Fruit fly (Drosophila melanogaster): ENCODE measurements around the gene CG6418.

Gene CG6418

DNA sequence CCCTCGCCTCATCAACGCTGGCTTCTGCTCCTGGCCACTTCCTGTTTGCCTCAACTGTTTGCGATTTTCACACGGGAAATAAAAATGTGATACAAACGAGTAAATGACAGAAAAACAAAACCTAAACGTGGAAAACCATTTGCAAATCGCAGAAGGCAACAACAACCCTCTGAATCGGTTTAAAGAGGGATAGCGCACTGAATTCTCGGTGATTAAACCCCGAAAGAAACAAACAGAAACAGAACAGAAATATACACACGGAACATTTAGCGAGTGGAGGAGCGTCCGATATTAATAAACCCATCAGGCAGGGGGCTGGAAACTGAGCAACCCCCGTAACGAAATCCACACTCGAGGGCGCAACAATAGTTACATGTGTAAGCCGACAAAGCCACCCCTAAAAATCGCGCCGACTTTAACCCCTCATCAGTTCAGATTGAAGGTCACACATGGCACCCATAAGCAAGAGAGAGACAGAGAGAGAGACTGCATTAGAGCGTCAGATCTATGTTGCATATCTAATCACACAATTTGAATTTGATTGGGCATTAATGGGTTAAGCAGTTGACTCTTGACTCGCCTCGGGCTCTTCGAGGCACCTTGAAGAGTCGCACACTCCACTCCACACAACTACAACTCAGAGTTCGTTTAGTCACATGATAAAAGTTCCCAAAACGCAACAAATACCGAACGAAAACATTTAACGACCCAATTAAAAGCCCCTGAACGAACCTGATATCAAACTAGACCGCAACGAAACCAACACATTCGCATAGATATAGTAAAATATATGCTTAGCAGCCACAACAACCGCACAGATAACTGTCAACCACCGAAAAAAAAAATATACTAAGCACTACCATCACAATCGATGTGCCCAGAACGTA lies 16.9 kb downstream of the CG6418 start (continued):
- peak; percentile 43 for TF ChIP-seq ftz-f1 (GFP tag; optimal IDR thresholded peaks at IDR 0.05)

DNA sequence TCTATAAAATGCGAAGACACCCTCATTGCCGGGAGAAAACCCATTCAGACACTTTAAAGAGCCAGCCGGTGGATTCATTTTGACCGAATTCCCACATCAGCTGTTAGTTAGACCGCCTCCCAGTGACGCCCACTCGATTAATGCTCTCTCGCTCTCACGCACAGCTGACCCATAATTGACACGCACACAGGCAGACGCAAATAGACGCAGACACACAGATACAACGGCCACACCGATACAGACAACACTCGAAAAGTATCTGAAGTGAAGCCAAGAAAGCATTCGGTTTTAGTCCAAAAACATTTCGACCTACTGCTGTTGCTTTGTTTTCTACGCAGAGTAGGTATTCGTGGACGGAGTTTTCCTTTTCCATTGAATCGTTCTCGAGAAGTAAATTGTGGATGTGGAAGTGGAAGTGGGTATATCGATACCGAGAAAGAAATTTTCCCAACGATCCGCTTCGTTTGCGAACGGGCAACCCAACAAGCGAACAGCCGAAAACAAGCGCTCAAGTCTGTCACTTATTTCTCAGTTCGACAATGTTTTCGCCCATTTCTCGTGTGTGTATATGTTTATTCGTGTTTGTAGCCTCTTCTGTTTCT lies 18.7 kb downstream of the CG6418 start:
- peak; percentile 49 for TF ChIP-seq CG5180 (GFP tag; optimal IDR thresholded peaks at IDR 0.05)
- peak; percentile 9 to 22 for TF ChIP-seq Trl (optimal IDR thresholded peaks at IDR 0.05)
- TF ChIP-seq Trl (GFP tag; optimal IDR thresholded peaks at IDR 0.05): no peak
- no peak for TF ChIP-seq CG1233 (GFP tag; optimal IDR thresholded peaks at IDR 0.05)
- no peak for TF ChIP-seq gsb-n (tag; optimal IDR thresholded peaks at IDR 0.05)
- no peak for TF ChIP-seq CG10979 (tag; optimal IDR thresholded peaks at IDR 0.05)
- no peak for TF ChIP-seq CG9797 (GFP tag; optimal IDR thresholded peaks at IDR 0.05)
- no peak for TF ChIP-seq seq (GFP tag; IDR thresholded peaks at IDR 0.05)
- no peak for TF ChIP-seq Hr3 (GFP tag; optimal IDR thresholded peaks at IDR 0.05)
- peak; percentile 7; the same call in 1 of the 2 replicates for TF ChIP-seq CG13287 (GFP tag; IDR thresholded peaks at IDR 0.05; ENCODE audit: partially characterized antibody)
- peak; percentile 7 for TF ChIP-seq CG2678 (tag; optimal IDR thresholded peaks at IDR 0.05)
- TF ChIP-seq gt (GFP tag; IDR thresholded peaks at IDR 0.05): no peak
- no peak for TF ChIP-seq stwl (tag; optimal IDR thresholded peaks at IDR 0.05)
- no peak for TF ChIP-seq Dref (GFP tag; IDR thresholded peaks at IDR 0.05)
- TF ChIP-seq CG4328 (GFP tag; optimal IDR thresholded peaks at IDR 0.05): no peak
- no peak for TF ChIP-seq aop (GFP tag; IDR thresholded peaks at IDR 0.05)
- TF ChIP-seq trem (tag; optimal IDR thresholded peaks at IDR 0.05): peak; percentile 2
- TF ChIP-seq Elba2 (GFP tag; optimal IDR thresholded peaks at IDR 0.05): no peak
- no peak for TF ChIP-seq Hand (GFP tag; optimal IDR thresholded peaks at IDR 0.05)
- no peak for TF ChIP-seq CG16779 (GFP tag; IDR thresholded peaks at IDR 0.05)
- TF ChIP-seq ham (GFP tag; IDR thresholded peaks at IDR 0.05): no peak
- TF ChIP-seq sr (GFP tag; IDR thresholded peaks at IDR 0.05): peak; percentile 68; the same call in 2 of the 3 replicates
- no peak for TF ChIP-seq CG1602 (GFP tag; optimal IDR thresholded peaks at IDR 0.05)
- peak; percentile 33 for TF ChIP-seq chn (GFP tag; optimal IDR thresholded peaks at IDR 0.05)
- 0 out of 3 replicates have a peak, but pooled peaks have one; percentile 33 for TF ChIP-seq tgo (GFP tag; IDR thresholded peaks at IDR 0.05)
- no peak for TF ChIP-seq MESR4 (GFP tag; optimal IDR thresholded peaks at IDR 0.05)
- TF ChIP-seq cwo (GFP tag; optimal IDR thresholded peaks at IDR 0.05): no peak
- no peak for TF ChIP-seq az2 (GFP tag; optimal IDR thresholded peaks at IDR 0.05)
- no peak for TF ChIP-seq CG6813 (GFP tag; optimal IDR thresholded peaks at IDR 0.05)
- TF ChIP-seq disco-r (GFP tag; optimal IDR thresholded peaks at IDR 0.05): no peak
- TF ChIP-seq CG15011 (GFP tag; optimal IDR thresholded peaks at IDR 0.05): no peak
- TF ChIP-seq rib (GFP tag; IDR thresholded peaks at IDR 0.05): no peak
- TF ChIP-seq Scr (GFP tag; IDR thresholded peaks at IDR 0.05; ENCODE audit: partially characterized antibody): no peak
- TF ChIP-seq CG1603 (tag; optimal IDR thresholded peaks at IDR 0.05): peak; percentile 25
- TF ChIP-seq Dll (GFP tag; IDR thresholded peaks at IDR 0.05; ENCODE audit: partially characterized antibody): 0 out of 4 replicates have a peak, but pooled peaks have one; percentile 25
- 0 out of 2 replicates have a peak, but pooled peaks have one; percentile 39 for TF ChIP-seq Awh (GFP tag; IDR thresholded peaks at IDR 0.05)
- TF ChIP-seq Vsx1 (GFP tag; optimal IDR thresholded peaks at IDR 0.05): no peak
- TF ChIP-seq CG3281 (GFP tag; optimal IDR thresholded peaks at IDR 0.05): peak; percentile 11
- TF ChIP-seq ci (GFP tag; IDR thresholded peaks at IDR 0.05): peak; percentile 69
- no peak for TF ChIP-seq CG32767 (GFP tag; IDR thresholded peaks at IDR 0.05)
- TF ChIP-seq so (GFP tag; IDR thresholded peaks at IDR 0.05): 0 out of 3 replicates have a peak, but pooled peaks have one; percentile 31
- TF ChIP-seq salm (tag; optimal IDR thresholded peaks at IDR 0.05): no peak
- no peak for TF ChIP-seq CG12236 (GFP tag; optimal IDR thresholded peaks at IDR 0.05)
- TF ChIP-seq CG13296 (GFP tag; optimal IDR thresholded peaks at IDR 0.05): no peak
- peak; percentile 19 for TF ChIP-seq CG4282 (GFP tag; optimal IDR thresholded peaks at IDR 0.05)
